Worm (Caenorhabditis elegans) whole organism, L2 larva: ENCODE results near the gene dlg-1.

Source experiments
- F13H6.1 ChIP-seq: sonication (generic microtip); optimal IDR thresholded peaks from 2 replicates; lab custom pipeline; 2016; ENCODE audit warnings: missing genetic modification characterization, missing compliant biosample characterization
- R02D3.7 ChIP-seq: fragments of 150-350 bp; optimal IDR thresholded peaks from 2 replicates; lab custom pipeline; 2014; ENCODE audit warnings: missing biosample characterization, missing genetic modification characterization
- ZK546.5 ChIP-seq: sonication (generic microtip); optimal IDR thresholded peaks from 2 replicates; lab custom pipeline; 2017; ENCODE audit warnings: missing biosample characterization, missing genetic modification characterization
- ama-1 ChIP-seq: fragments of 150-350 bp; optimal IDR thresholded peaks from 2 replicates; lab custom pipeline; 2018; ENCODE audit warnings: inconsistent platforms
- blmp-1 ChIP-seq: sonication (generic microtip); optimal IDR thresholded peaks from 2 replicates; lab custom pipeline; 2017; ENCODE audit warnings: missing genetic modification characterization, mild to moderate bottlenecking, missing compliant biosample characterization, antibody characterized with exemption, moderate library complexity; ENCODE audit not compliant: insufficient read depth
- ceh-82 ChIP-seq: fragments of 150-350 bp; optimal IDR thresholded peaks from 2 replicates; lab custom pipeline; 2014; ENCODE audit warnings: missing biosample characterization, missing genetic modification characterization
- egl-27 ChIP-seq: sonication (generic microtip); optimal IDR thresholded peaks from 3 replicates; lab custom pipeline; 2017; ENCODE audit warnings: missing biosample characterization, missing genetic modification reagents, missing genetic modification characterization
- elt-1 ChIP-seq: fragments of 150-350 bp; optimal IDR thresholded peaks from 2 replicates; lab custom pipeline; 2014; ENCODE audit warnings: missing biosample characterization, missing genetic modification characterization
- elt-3 ChIP-seq: sonication (generic microtip); optimal IDR thresholded peaks from 2 replicates; lab custom pipeline; 2017; ENCODE audit warnings: missing biosample characterization, missing genetic modification characterization
- fos-1 ChIP-seq: fragments of 150-350 bp; optimal IDR thresholded peaks from 2 replicates; lab custom pipeline; 2014; ENCODE audit warnings: missing biosample characterization, missing genetic modification characterization
- gmeb-1 ChIP-seq: fragments of 150-350 bp; optimal IDR thresholded peaks from 2 replicates; lab custom pipeline; 2014; ENCODE audit warnings: missing biosample characterization, missing genetic modification characterization
- lin-11 ChIP-seq: fragments of 150-350 bp; sonication (generic microtip); optimal IDR thresholded peaks from 2 replicates; lab custom pipeline; 2014; ENCODE audit warnings: missing biosample characterization, missing genetic modification characterization, inconsistent platforms, mixed read lengths
- lin-13 ChIP-seq: fragments of 150-350 bp; optimal IDR thresholded peaks from 2 replicates; lab custom pipeline; 2014; ENCODE audit warnings: missing biosample characterization, missing genetic modification reagents, missing genetic modification characterization
- mdl-1 ChIP-seq, 2 experiments: fragments of 150-350 bp in 1 of 2; sonication (generic microtip) in 1 of 2; optimal IDR thresholded peaks; 2 replicates each; lab custom pipeline; 2017; ENCODE audit warnings: missing biosample characterization in 2 of 2, missing genetic modification characterization in 2 of 2
- nhr-10 ChIP-seq: sonication (generic microtip); optimal IDR thresholded peaks from 2 replicates; lab custom pipeline; 2017; ENCODE audit warnings: missing biosample characterization, missing genetic modification characterization
- nhr-11 ChIP-seq: fragments of 150-350 bp; optimal IDR thresholded peaks from 2 replicates; lab custom pipeline; 2014; ENCODE audit warnings: missing biosample characterization, missing genetic modification characterization
- nhr-12 ChIP-seq: fragments of 150-350 bp; optimal IDR thresholded peaks from 2 replicates; lab custom pipeline; 2014; ENCODE audit warnings: missing biosample characterization, missing genetic modification characterization
- nhr-129 ChIP-seq: fragments of 150-350 bp; optimal IDR thresholded peaks from 2 replicates; lab custom pipeline; 2014; ENCODE audit warnings: missing biosample characterization, missing genetic modification characterization
- nhr-23 ChIP-seq: fragments of 150-350 bp; optimal IDR thresholded peaks from 2 replicates; lab custom pipeline; 2014; ENCODE audit warnings: missing biosample characterization, missing genetic modification reagents, missing genetic modification characterization
- peb-1 ChIP-seq: fragments of 150-350 bp; optimal IDR thresholded peaks from 2 replicates; lab custom pipeline; 2014; ENCODE audit warnings: missing biosample characterization, missing genetic modification characterization
- skn-1 ChIP-seq: sonication (generic microtip); optimal IDR thresholded peaks from 2 replicates; lab custom pipeline; 2017; ENCODE audit warnings: missing biosample characterization, missing genetic modification characterization
- sma-3 ChIP-seq: sonication (generic microtip); optimal IDR thresholded peaks from 2 replicates; lab custom pipeline; 2016; ENCODE audit warnings: missing genetic modification reagents, missing genetic modification characterization, missing compliant biosample characterization
- sma-9 ChIP-seq, 2 experiments: fragments of 150-350 bp in 1 of 2; sonication (generic microtip) in 1 of 2; optimal IDR thresholded peaks; 2 replicates each; lab custom pipeline; 2014 to 2016; ENCODE audit warnings: missing genetic modification characterization in 2 of 2, mild to moderate bottlenecking in 1 of 2, missing biosample characterization in 1 of 2, missing compliant biosample characterization in 1 of 2, missing genetic modification reagents in 1 of 2, moderate library complexity in 1 of 2
- ztf-1 ChIP-seq: fragments of 200-800 bp; sonication (Bioruptor generic); conservative IDR thresholded peaks from 2 replicates; pipeline ENCODE4 v1.3.6; 2022; ENCODE audit warnings: missing genetic modification characterization, missing compliant biosample characterization
- ztf-11 ChIP-seq: sonication (generic microtip); optimal IDR thresholded peaks from 2 replicates; lab custom pipeline; 2017; ENCODE audit warnings: missing biosample characterization, missing genetic modification characterization

Gene dlg-1

DNA sequence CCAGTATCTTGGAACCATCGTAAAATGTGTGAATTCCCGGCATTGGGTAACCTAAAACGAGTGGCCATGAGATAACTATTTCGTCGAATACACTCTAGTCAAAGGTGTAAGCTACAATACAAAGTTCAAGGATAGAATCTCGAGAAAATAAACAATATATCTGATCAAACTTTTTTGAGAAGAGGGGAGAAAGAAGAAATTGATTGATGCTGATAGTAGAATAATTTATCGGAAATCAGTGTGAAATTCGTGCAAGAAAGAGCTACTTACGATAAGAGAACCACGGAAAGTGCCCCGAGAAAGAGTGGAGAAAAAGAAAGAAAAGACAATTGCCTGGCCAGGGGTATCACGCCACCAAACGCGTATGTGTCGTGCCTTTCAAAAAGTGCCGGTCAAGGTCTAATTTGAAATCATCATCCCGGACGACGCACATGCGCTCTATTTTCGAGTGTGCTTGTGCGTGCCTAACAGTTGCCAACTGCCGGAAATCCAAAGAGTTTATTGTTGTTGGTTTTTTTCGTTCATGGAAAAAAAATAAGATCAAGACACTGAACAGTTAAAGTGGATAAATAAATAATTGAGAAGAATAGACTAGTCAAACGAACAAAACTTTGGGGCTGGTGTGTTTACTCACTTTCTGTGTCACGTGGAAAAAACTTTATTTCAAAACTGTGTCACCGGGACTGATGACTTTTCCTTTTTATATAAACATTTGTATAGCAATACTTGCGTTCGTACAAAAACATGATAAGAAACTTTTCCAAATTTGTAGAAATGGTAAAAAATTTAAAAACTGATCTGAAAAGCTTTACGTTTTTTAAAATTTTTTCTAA lies 43.5 kb downstream of the dlg-1 start, which contains the start of gene mboa-3 (continued):
- TF ChIP-seq skn-1 (no peak), mdl-1 (tag; optimal IDR thresholded peaks at IDR 0.05; lab: Kevin White, UChicago) (peak in 1 of 2 experiments; percentile 39), peb-1 (tag; lab: Kevin White, UChicago) (no peak), blmp-1 (tag; lab: Kevin White, UChicago) (no peak), egl-27 (tag; lab: Kevin White, UChicago) (no peak), ZK546.5 (tag; lab: Kevin White, UChicago) (no peak), elt-3 (no peak), elt-1 (no peak), nhr-129 (tag; lab: Kevin White, UChicago) (peak; percentile 67), ama-1 (lab: Kevin White, UChicago) (no peak), ceh-82 (tag; lab: Kevin White, UChicago) (no peak), ztf-11 (tag; lab: Kevin White, UChicago) (no peak), nhr-11 (tag; lab: Kevin White, UChicago) (no peak), nhr-10 (no peak), R02D3.7 (tag; lab: Kevin White, UChicago) (no peak), gmeb-1 (tag; lab: Kevin White, UChicago) (peak; percentile 0), nhr-12 (tag; lab: Kevin White, UChicago) (no peak), sma-9 (GFP tag; optimal IDR thresholded peaks at IDR 0.05; lab: Kevin White, UChicago) (peak; percentile 59), sma-9 (tag; optimal IDR thresholded peaks at IDR 0.05; lab: Kevin White, UChicago) (no peak), nhr-23 (tag; lab: Kevin White, UChicago) (no peak), lin-11 (tag; lab: Kevin White, UChicago) (no peak)
- TF ChIP-seq, all 48 proteins: peak for 6

DNA sequence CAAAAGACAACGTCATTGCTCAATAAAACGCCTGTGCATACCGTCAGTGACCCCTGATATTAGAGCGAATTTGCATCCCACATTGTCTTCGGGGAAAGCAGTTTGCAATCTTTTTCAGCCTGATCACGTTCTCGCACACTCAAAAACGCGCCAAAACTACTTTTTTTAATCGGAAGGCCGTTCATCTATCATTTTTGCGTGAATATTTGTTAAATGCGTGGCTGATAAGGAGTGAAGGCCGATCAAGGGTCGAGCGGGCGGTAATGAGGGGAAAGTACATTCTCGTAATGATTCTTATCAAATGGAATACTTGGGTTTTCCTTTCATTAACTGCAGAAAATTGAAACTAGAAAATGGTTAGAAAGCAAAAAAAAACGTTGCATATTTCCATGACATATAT lies 44.8 kb downstream of the dlg-1 start:
- TF ChIP-seq fos-1 (peak; percentile 64), F13H6.1 (tag; lab: Kevin White, UChicago) (peak; percentile 35), sma-9 (GFP tag; optimal IDR thresholded peaks at IDR 0.05; lab: Kevin White, UChicago) (peak; percentile 43), sma-9 (tag; optimal IDR thresholded peaks at IDR 0.05; lab: Kevin White, UChicago) (no peak), lin-13 (GFP tag; lab: Kevin White, UChicago) (no peak), ztf-1 (no peak), sma-3 (GFP tag; lab: Kevin White, UChicago) (peak; percentile 9)
